Fruit fly (Drosophila melanogaster) whole organism, embryonic: Measurements from ENCODE around the gene CG9586.

Experiments
- Abd-B ChIP-seq: fragments of 200-800 bp; sonication (Bioruptor generic); optimal IDR thresholded peaks from 2 replicates; lab custom pipeline; 2018; ENCODE audit warnings: missing biosample characterization, mild to moderate bottlenecking, missing genetic modification characterization, moderate library complexity
- Bgb ChIP-seq: fragments of 200-800 bp; sonication (Bioruptor generic); IDR thresholded peaks from 2 replicates; pipeline ENCODE4 v1.3.6; 2022; ENCODE audit warnings: missing biosample characterization, missing genetic modification characterization; ENCODE audit not compliant: partially characterized antibody
- CG11085 ChIP-seq: fragments of 200-800 bp; sonication (Bioruptor generic); IDR thresholded peaks from 2 replicates; pipeline ENCODE4 v1.3.6; 2022; ENCODE audit warnings: missing biosample characterization, missing genetic modification characterization
- CG12391 ChIP-seq: fragments of 200-800 bp; sonication (Bioruptor generic); optimal IDR thresholded peaks from 3 replicates; lab custom pipeline; 2018; ENCODE audit warnings: missing biosample characterization, mild to moderate bottlenecking, missing genetic modification characterization, moderate library complexity
- CG12659 ChIP-seq: fragments of 200-800 bp; sonication (Bioruptor generic); optimal IDR thresholded peaks from 3 replicates; lab custom pipeline; 2017; ENCODE audit warnings: mild to moderate bottlenecking, missing biosample characterization, missing genetic modification reagents, missing genetic modification characterization
- CG14441 ChIP-seq: fragments of 200-800 bp; sonication (Bioruptor generic); IDR thresholded peaks from 2 replicates; pipeline ENCODE4 v1.3.6; 2022; ENCODE audit warnings: missing biosample characterization, missing genetic modification characterization
- CG14860 ChIP-seq: fragments of 200-800 bp; sonication (Bioruptor generic); IDR thresholded peaks from 3 replicates; pipeline ENCODE4 v1.3.6; 2022; ENCODE audit warnings: missing biosample characterization, missing genetic modification characterization; ENCODE audit not compliant: partially characterized antibody
- CG17186 ChIP-seq: fragments of 200-800 bp; sonication (Bioruptor generic); optimal IDR thresholded peaks from 3 replicates; lab custom pipeline; 2017; ENCODE audit warnings: missing biosample characterization, missing genetic modification reagents, missing genetic modification characterization
- CG17359 ChIP-seq: fragments of 200-800 bp; sonication (Bioruptor generic); optimal IDR thresholded peaks from 3 replicates; lab custom pipeline; 2018; ENCODE audit warnings: missing biosample characterization, mild to moderate bottlenecking, missing genetic modification characterization, moderate library complexity
- CG17361 ChIP-seq: fragments of 200-800 bp; sonication (Bioruptor generic); IDR thresholded peaks from 3 replicates; pipeline ENCODE4 v1.3.6; 2022; ENCODE audit warnings: missing biosample characterization, missing genetic modification characterization
- CG1832 ChIP-seq: fragments of 200-800 bp; sonication (Bioruptor generic); optimal IDR thresholded peaks from 2 replicates; lab custom pipeline; 2017; ENCODE audit warnings: missing biosample characterization, mild to moderate bottlenecking, missing genetic modification characterization, inconsistent platforms
- CG2875 ChIP-seq: fragments of 200-800 bp; sonication (Bioruptor generic); optimal IDR thresholded peaks from 2 replicates; lab custom pipeline; 2017; ENCODE audit warnings: missing biosample characterization, mild to moderate bottlenecking, missing genetic modification characterization, missing genetic modification reagents
- CG33213 ChIP-seq: fragments of 200-800 bp; sonication (Bioruptor generic); optimal IDR thresholded peaks from 3 replicates; lab custom pipeline; 2016; ENCODE audit warnings: missing biosample characterization, missing genetic modification characterization
- CG4360 ChIP-seq: fragments of 200-800 bp; sonication (Bioruptor generic); IDR thresholded peaks from 2 replicates; pipeline ENCODE4 v1.3.6; 2022; ENCODE audit warnings: missing biosample characterization, missing genetic modification characterization
- CG4404 ChIP-seq: fragments of 200-800 bp; sonication (Bioruptor generic); IDR thresholded peaks from 2 replicates; pipeline ENCODE4 v1.3.6; 2022; ENCODE audit warnings: missing biosample characterization, missing genetic modification characterization
- CG4424 ChIP-seq: fragments of 200-800 bp; sonication (Bioruptor generic); optimal IDR thresholded peaks from 3 replicates; lab custom pipeline; 2016; ENCODE audit warnings: missing biosample characterization, missing genetic modification characterization
- CG4820 ChIP-seq: fragments of 200-800 bp; sonication (Bioruptor generic); optimal IDR thresholded peaks from 3 replicates; lab custom pipeline; 2016; ENCODE audit warnings: missing biosample characterization, missing genetic modification characterization
- CG7271 ChIP-seq: fragments of 200-800 bp; sonication (Bioruptor generic); optimal IDR thresholded peaks from 2 replicates; lab custom pipeline; 2018; ENCODE audit warnings: missing biosample characterization, mild to moderate bottlenecking, missing genetic modification characterization, moderate library complexity
- CG7839 ChIP-seq: fragments of 200-800 bp; sonication (Bioruptor generic); optimal IDR thresholded peaks from 3 replicates; lab custom pipeline; 2018; ENCODE audit warnings: missing biosample characterization, mild to moderate bottlenecking, missing genetic modification characterization, moderate library complexity
- CG8388 ChIP-seq: fragments of 200-800 bp; sonication (Bioruptor generic); optimal IDR thresholded peaks from 2 replicates; lab custom pipeline; 2019; ENCODE audit warnings: missing biosample characterization, mild to moderate bottlenecking, missing genetic modification characterization, moderate library complexity
- CG9609 ChIP-seq: fragments of 200-800 bp; sonication (Bioruptor generic); optimal IDR thresholded peaks from 3 replicates; lab custom pipeline; 2016; ENCODE audit warnings: missing biosample characterization, missing genetic modification characterization
- CHES-1-like ChIP-seq: fragments of 200-800 bp; sonication (Bioruptor generic); optimal IDR thresholded peaks from 2 replicates; lab custom pipeline; 2016; ENCODE audit warnings: missing biosample characterization, missing genetic modification characterization
- Dip2 ChIP-seq: fragments of 200-800 bp; sonication (Bioruptor generic); IDR thresholded peaks from 2 replicates; pipeline ENCODE4 v1.3.6; 2022; ENCODE audit warnings: missing biosample characterization, missing genetic modification characterization
- Fer3 ChIP-seq: fragments of 200-800 bp; sonication (Bioruptor generic); optimal IDR thresholded peaks from 2 replicates; lab custom pipeline; 2018; ENCODE audit warnings: missing biosample characterization, mild to moderate bottlenecking, missing genetic modification characterization, moderate library complexity
- Kr ChIP-seq: fragments of 200-800 bp; sonication (Bioruptor generic); optimal IDR thresholded peaks from 2 replicates; lab custom pipeline; 2017; ENCODE audit warnings: missing biosample characterization, mild to moderate bottlenecking, missing genetic modification characterization
- Lpt ChIP-seq: fragments of >200 bp; optimal IDR thresholded peaks from 2 replicates; lab custom pipeline; 2018; ENCODE audit warnings: missing biosample characterization, missing genetic modification characterization
- NK7.1 ChIP-seq: fragments of 200-800 bp; sonication (Bioruptor generic); optimal IDR thresholded peaks from 3 replicates; lab custom pipeline; 2016; ENCODE audit warnings: missing biosample characterization, missing genetic modification characterization
- Neu2 ChIP-seq: fragments of 200-800 bp; sonication (Bioruptor generic); optimal IDR thresholded peaks from 3 replicates; lab custom pipeline; 2016; ENCODE audit warnings: missing biosample characterization, missing genetic modification characterization, borderline replicate concordance
- Rfx ChIP-seq: fragments of 200-800 bp; sonication (Bioruptor generic); IDR thresholded peaks from 2 replicates; pipeline ENCODE4 v1.3.6; 2022; ENCODE audit warnings: missing biosample characterization, missing genetic modification characterization
- Rx ChIP-seq: fragments of 200-800 bp; sonication (Bioruptor generic); IDR thresholded peaks from 2 replicates; pipeline ENCODE4 v1.3.6; 2022; ENCODE audit warnings: missing biosample characterization, missing genetic modification characterization
- Sin3A ChIP-seq: fragments of >200 bp; optimal IDR thresholded peaks from 2 replicates; lab custom pipeline; 2018
- bigmax ChIP-seq: fragments of 200-800 bp; sonication (Bioruptor generic); optimal IDR thresholded peaks from 2 replicates; lab custom pipeline; 2018; ENCODE audit warnings: missing biosample characterization, mild to moderate bottlenecking, missing genetic modification characterization
- dpn ChIP-seq, 2 experiments: fragments of 200-800 bp; sonication (Bioruptor generic); optimal IDR thresholded peaks; 3 replicates each; lab custom pipeline; 2016; ENCODE audit warnings: missing biosample characterization in 2 of 2, missing genetic modification characterization in 2 of 2
- ewg ChIP-seq: fragments of 200-800 bp; sonication (Bioruptor generic); optimal IDR thresholded peaks from 3 replicates; lab custom pipeline; 2017; ENCODE audit warnings: mild to moderate bottlenecking, missing biosample characterization, missing genetic modification reagents, missing genetic modification characterization
- exex ChIP-seq: fragments of 200-800 bp; sonication (Bioruptor generic); optimal IDR thresholded peaks from 4 replicates; lab custom pipeline; 2018; ENCODE audit warnings: missing biosample characterization, mild to moderate bottlenecking, missing genetic modification characterization, moderate library complexity
- fru ChIP-seq: fragments of >200 bp; optimal IDR thresholded peaks from 2 replicates; lab custom pipeline; 2017
- ftz-f1 ChIP-seq: fragments of 200-800 bp; sonication (Bioruptor generic); optimal IDR thresholded peaks from 2 replicates; lab custom pipeline; 2016; ENCODE audit warnings: missing biosample characterization, missing genetic modification characterization
- ind ChIP-seq: fragments of 200-800 bp; sonication (Bioruptor generic); optimal IDR thresholded peaks from 3 replicates; lab custom pipeline; 2016; ENCODE audit warnings: missing biosample characterization, missing genetic modification characterization
- kni ChIP-seq: fragments of 200-800 bp; sonication (Bioruptor generic); optimal IDR thresholded peaks from 3 replicates; lab custom pipeline; 2017; ENCODE audit warnings: mild to moderate bottlenecking, missing biosample characterization, missing genetic modification reagents, missing genetic modification characterization
- lilli ChIP-seq: fragments of 200-800 bp; sonication (Bioruptor generic); optimal IDR thresholded peaks from 3 replicates; lab custom pipeline; 2016; ENCODE audit warnings: missing biosample characterization, missing genetic modification characterization
- lov ChIP-seq, 2 experiments: fragments of 200-800 bp in 1 of 2; fragments of >200 bp in 1 of 2; sonication (Bioruptor generic) in 1 of 2; IDR thresholded peaks in 1 of 2; optimal IDR thresholded peaks in 1 of 2; 2 replicates in 1 of 2; 3 replicates in 1 of 2; pipeline versions ENCODE4 v1.3.6 to Lab custom; 2017 to 2022; ENCODE audit warnings: missing biosample characterization in 1 of 2, missing genetic modification characterization in 1 of 2
- mirr ChIP-seq: fragments of 200-800 bp; sonication (Bioruptor generic); optimal IDR thresholded peaks from 3 replicates; lab custom pipeline; 2018; ENCODE audit warnings: missing biosample characterization, mild to moderate bottlenecking, missing genetic modification characterization
- nau ChIP-seq: fragments of 200-800 bp; sonication (Bioruptor generic); optimal IDR thresholded peaks from 3 replicates; lab custom pipeline; 2017; ENCODE audit warnings: missing biosample characterization, mild to moderate bottlenecking, missing genetic modification characterization, missing genetic modification reagents
- pros ChIP-seq: fragments of 200-800 bp; sonication (Bioruptor generic); optimal IDR thresholded peaks from 3 replicates; lab custom pipeline; 2019; ENCODE audit warnings: missing biosample characterization, mild to moderate bottlenecking, missing genetic modification characterization, moderate library complexity
- run ChIP-seq: fragments of 200-800 bp; sonication (Bioruptor generic); optimal IDR thresholded peaks from 3 replicates; lab custom pipeline; 2018; ENCODE audit warnings: missing biosample characterization, mild to moderate bottlenecking, missing genetic modification characterization
- sd ChIP-seq: fragments of 200-800 bp; sonication (Bioruptor generic); optimal IDR thresholded peaks from 3 replicates; lab custom pipeline; 2018; ENCODE audit warnings: missing biosample characterization, mild to moderate bottlenecking, missing genetic modification characterization, moderate library complexity
- sim ChIP-seq: fragments of 200-800 bp; sonication (Bioruptor generic); IDR thresholded peaks from 2 replicates; pipeline ENCODE4 v1.3.6; 2022; ENCODE audit warnings: missing biosample characterization, missing genetic modification characterization
- sna ChIP-seq: fragments of 200-800 bp; sonication (Bioruptor generic); IDR thresholded peaks from 2 replicates; pipeline ENCODE4 v1.3.6; 2022; ENCODE audit warnings: missing biosample characterization, missing genetic modification characterization; ENCODE audit not compliant: partially characterized antibody
- sr ChIP-seq: fragments of 200-800 bp; sonication (Bioruptor generic); IDR thresholded peaks from 3 replicates; pipeline ENCODE4 v1.3.6; 2022; ENCODE audit warnings: missing biosample characterization, missing genetic modification characterization
- yki ChIP-seq: fragments of >200 bp; optimal IDR thresholded peaks from 3 replicates; lab custom pipeline; 2018
- z ChIP-seq: fragments of 200-800 bp; sonication (Bioruptor generic); IDR thresholded peaks from 3 replicates; pipeline ENCODE4 v1.3.6; 2022; ENCODE audit warnings: missing biosample characterization, missing genetic modification characterization

CG9586 gene

DNA sequence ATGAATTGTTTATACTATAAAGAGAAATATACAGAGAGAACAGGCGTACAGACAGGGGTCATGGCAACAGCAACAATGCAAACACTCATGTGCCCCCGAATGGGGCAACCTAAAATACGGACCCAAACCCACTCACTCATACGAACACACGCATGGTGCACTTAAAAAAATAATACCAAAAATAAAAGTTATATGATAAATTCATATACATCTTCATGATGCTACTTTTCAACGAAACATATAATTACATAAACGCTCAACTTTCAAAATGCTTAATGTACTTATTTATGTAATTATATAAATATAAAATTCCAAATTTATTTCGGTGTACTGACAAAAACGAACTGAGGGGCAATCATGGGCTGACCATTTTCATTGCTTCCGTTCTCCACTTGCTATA is 33.1 kb downstream of the CG9586 start (continued):
- peak; percentile 67 for TF ChIP-seq CG4820 (GFP tag; lab: Kevin White, UChicago)
- no peak for TF ChIP-seq Bgb
- no peak for TF ChIP-seq sna (GFP tag; lab: Robert Waterston, UW)
- no peak for TF ChIP-seq CHES-1-like (GFP tag; lab: Kevin White, UChicago)
- TF ChIP-seq CG14441 (GFP tag; lab: Robert Waterston, UW), result no peak; the same call in 1 of the 2 replicates
- peak; percentile 52 for TF ChIP-seq CG2875
- peak; percentile 7 for TF ChIP-seq CG17186 (GFP tag; lab: Kevin White, UChicago)
- TF ChIP-seq exex (tag; lab: Kevin White, UChicago), result peak; percentile 11
- TF ChIP-seq sd (tag; lab: Kevin White, UChicago), result peak; percentile 27
- no peak for TF ChIP-seq Sin3A (lab: Kevin White, UChicago)
- no peak for TF ChIP-seq Lpt
- TF ChIP-seq CG4360 (GFP tag; lab: Robert Waterston, UW), result peak; percentile 38; the same call in 1 of the 2 replicates
- TF ChIP-seq Dip2 (GFP tag; lab: Robert Waterston, UW), result no peak
- TF ChIP-seq pros (GFP tag; lab: Kevin White, UChicago), result no peak
- peak; percentile 53 for TF ChIP-seq ind
- peak; percentile 40 for TF ChIP-seq run (tag; lab: Kevin White, UChicago)
- peak in 1 of 2 experiments; percentile 60 for TF ChIP-seq dpn (GFP tag; optimal IDR thresholded peaks at IDR 0.05; lab: Kevin White, UChicago)
- peak; percentile 16 for TF ChIP-seq kni (GFP tag; lab: Kevin White, UChicago)
- no peak for TF ChIP-seq CG14860
- TF ChIP-seq Rx, result 0 out of 2 replicates have a peak, but pooled peaks have one; percentile 32
- TF ChIP-seq ewg (GFP tag; lab: Kevin White, UChicago), result peak; percentile 25
- peak; percentile 81 for TF ChIP-seq CG7839 (tag; lab: Kevin White, UChicago)
- no peak for TF ChIP-seq CG33213 (GFP tag; lab: Kevin White, UChicago)
- no peak for TF ChIP-seq Rfx (GFP tag; lab: Robert Waterston, UW)
- no peak for TF ChIP-seq CG9609 (GFP tag; lab: Kevin White, UChicago)
- TF ChIP-seq CG12659 (GFP tag; lab: Kevin White, UChicago), result peak; percentile 43
- no peak for TF ChIP-seq Neu2 (GFP tag; lab: Kevin White, UChicago)
- TF ChIP-seq lov (optimal IDR thresholded peaks at IDR 0.05; lab: Kevin White, UChicago), result no peak
- no peak for TF ChIP-seq lov (GFP tag; IDR thresholded peaks at IDR 0.05; lab: Robert Waterston, UW)
- peak; percentile 90 for TF ChIP-seq CG17361 (GFP tag; lab: Robert Waterston, UW)
- no peak for TF ChIP-seq bigmax (GFP tag; lab: Kevin White, UChicago)
- TF ChIP-seq Abd-B, result peak; percentile 59
- TF ChIP-seq nau (GFP tag; lab: Kevin White, UChicago), result peak; percentile 51
- peak; percentile 89 for TF ChIP-seq CG17359 (tag; lab: Kevin White, UChicago)
- no peak for TF ChIP-seq CG1832 (GFP tag; lab: Kevin White, UChicago)
- TF ChIP-seq CG11085 (GFP tag; lab: Robert Waterston, UW), result 0 out of 2 replicates have a peak, but pooled peaks have one; percentile 16
- TF ChIP-seq Kr (GFP tag; lab: Kevin White, UChicago), result no peak
- TF ChIP-seq sr (GFP tag; lab: Robert Waterston, UW), result no peak
- no peak for TF ChIP-seq NK7.1 (GFP tag; lab: Kevin White, UChicago)
- peak; percentile 63; the same call in 1 of the 2 replicates for TF ChIP-seq sim (GFP tag; lab: Robert Waterston, UW)
- peak; percentile 90 for TF ChIP-seq CG12391 (tag; lab: Kevin White, UChicago)
- TF ChIP-seq z (GFP tag; lab: Robert Waterston, UW), result no peak
- TF ChIP-seq mirr (GFP tag; lab: Kevin White, UChicago), result no peak
- TF ChIP-seq CG4424 (GFP tag; lab: Kevin White, UChicago), result peak; percentile 78
- no peak for TF ChIP-seq yki
- TF ChIP-seq CG8388, result peak; percentile 88
- peak; percentile 38; the same call in 1 of the 2 replicates for TF ChIP-seq CG4404 (GFP tag; lab: Robert Waterston, UW)
- peak; percentile 31 for TF ChIP-seq CG7271
- TF ChIP-seq lilli (GFP tag; lab: Kevin White, UChicago), result peak; percentile 28
- no peak for TF ChIP-seq fru (lab: Kevin White, UChicago)
- TF ChIP-seq Fer3, result peak; percentile 73
- no peak for TF ChIP-seq ftz-f1 (GFP tag; lab: Kevin White, UChicago)
